Worm (Caenorhabditis elegans) whole organism, L2 larva: ENCODE data around the gene lite-1.

Experiments
- Y55F3AM.14 ChIP-seq: fragments of 200-800 bp; sonication (Bioruptor generic); optimal IDR thresholded peaks from 2 replicates; lab custom pipeline; 2018; ENCODE audit warnings: mild to moderate bottlenecking, missing genetic modification characterization, missing compliant biosample characterization
- ama-1 ChIP-seq: fragments of 150-350 bp; optimal IDR thresholded peaks from 2 replicates; lab custom pipeline; 2018; ENCODE audit warnings: inconsistent platforms
- gmeb-1 ChIP-seq: fragments of 150-350 bp; optimal IDR thresholded peaks from 2 replicates; lab custom pipeline; 2014; ENCODE audit warnings: missing biosample characterization, missing genetic modification characterization
- nhr-237 ChIP-seq: fragments of 150-350 bp; optimal IDR thresholded peaks from 2 replicates; lab custom pipeline; 2014; ENCODE audit warnings: missing biosample characterization, missing genetic modification characterization
- skn-1 ChIP-seq: sonication (generic microtip); optimal IDR thresholded peaks from 2 replicates; lab custom pipeline; 2017; ENCODE audit warnings: missing biosample characterization, missing genetic modification characterization
- ztf-11 ChIP-seq: sonication (generic microtip); optimal IDR thresholded peaks from 2 replicates; lab custom pipeline; 2017; ENCODE audit warnings: missing biosample characterization, missing genetic modification characterization

DNA sequence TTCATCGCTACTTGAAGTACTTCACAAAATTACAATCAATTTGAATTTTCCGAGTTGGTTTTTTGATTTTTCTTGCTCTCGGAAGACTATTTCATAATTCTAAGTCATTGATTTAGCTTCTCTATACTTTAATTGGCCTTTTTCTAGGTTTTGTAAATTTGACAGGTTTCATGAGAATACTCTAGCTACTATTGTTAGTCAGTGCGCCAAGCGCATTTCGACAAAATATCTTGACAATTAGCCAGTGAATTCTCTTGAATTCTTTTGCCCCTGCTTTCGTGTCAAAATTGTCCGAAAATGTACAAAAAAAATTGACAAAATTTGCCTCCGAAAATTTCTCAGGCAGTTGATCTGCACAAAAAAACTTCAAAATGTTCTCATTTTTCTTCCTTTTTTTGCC, 22.6 kb upstream of the lite-1 start:
- no peak for TF ChIP-seq nhr-237
- no peak for TF ChIP-seq ztf-11 (tag; lab: Kevin White, UChicago)
- TF ChIP-seq Y55F3AM.14 (GFP tag; lab: Kevin White, UChicago), result no peak
- peak; percentile 7 for TF ChIP-seq gmeb-1 (tag; lab: Kevin White, UChicago)
- no peak for TF ChIP-seq ama-1
- no peak for TF ChIP-seq skn-1 (tag; lab: Kevin White, UChicago)
